Worm (Caenorhabditis elegans): ENCODE data around the gene srbc-6.

The srbc-6 gene

DNA sequence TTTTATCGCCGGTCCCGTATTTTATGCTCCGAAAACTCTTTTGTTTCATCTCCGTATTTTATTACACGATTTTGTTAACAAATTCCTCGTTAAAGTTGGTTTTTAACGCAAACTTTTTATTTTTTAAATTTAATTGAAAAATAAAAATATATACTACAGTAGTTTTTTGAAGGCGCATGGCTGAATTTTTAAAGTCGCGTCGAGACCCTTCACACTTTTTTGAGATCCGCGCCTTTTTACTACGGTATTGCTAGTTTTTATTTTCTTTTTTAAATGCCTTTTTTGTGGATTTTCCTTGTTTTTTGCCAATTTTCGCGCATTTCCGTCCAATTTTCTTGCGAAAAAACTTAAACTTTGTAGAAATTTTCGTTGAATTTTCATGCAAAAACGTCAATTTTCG is 34.5 kb downstream of the srbc-6 start:
- TF ChIP-seq bed-3 (GFP tag; optimal IDR thresholded peaks at IDR 0.05) (no peak), unc-39 (tag; optimal IDR thresholded peaks at IDR 0.05) (no peak), flh-1 (GFP tag; optimal IDR thresholded peaks at IDR 0.05) (no peak), ztf-11 (tag; optimal IDR thresholded peaks at IDR 0.05) (no peak), blmp-1 (tag; optimal IDR thresholded peaks at IDR 0.05) (no peak), nhr-2 (tag; optimal IDR thresholded peaks at IDR 0.05) (no peak), unc-120 (tag; optimal IDR thresholded peaks at IDR 0.05; ENCODE audit: poor library complexity, severe bottlenecking) (no peak), hlh-1 (tag; optimal IDR thresholded peaks at IDR 0.05) (no peak), nhr-237 (tag; optimal IDR thresholded peaks at IDR 0.05) (no peak), tbx-8 (GFP tag; optimal IDR thresholded peaks at IDR 0.05) (no peak), ceh-39 (tag; optimal IDR thresholded peaks at IDR 0.05) (no peak), elt-3 (tag; optimal IDR thresholded peaks at IDR 0.05) (no peak)

DNA sequence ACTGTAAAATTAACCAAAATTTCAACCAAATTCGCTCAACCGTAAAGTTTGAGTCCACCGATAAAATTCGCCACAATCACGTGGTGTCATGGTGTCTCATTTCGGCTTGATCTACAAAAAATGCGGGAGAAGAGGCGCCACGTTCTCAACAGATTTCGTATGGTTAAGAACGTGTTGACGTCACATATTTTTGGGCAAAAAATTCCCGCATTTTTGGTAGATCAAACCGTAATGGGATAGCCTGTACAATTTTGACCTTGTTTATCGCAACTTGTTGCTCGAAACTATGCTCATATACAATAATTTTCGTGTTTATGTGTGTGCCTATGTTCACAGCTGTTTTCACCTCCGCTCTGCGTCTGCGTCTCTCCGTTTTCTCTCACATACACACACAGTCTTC is 39.0 kb downstream of the srbc-6 start:
- TF ChIP-seq tbx-8 (GFP tag; optimal IDR thresholded peaks at IDR 0.05), result no peak
- TF ChIP-seq hlh-1 (tag; optimal IDR thresholded peaks at IDR 0.05), result peak; percentile 51
- TF ChIP-seq nhr-2 (tag; optimal IDR thresholded peaks at IDR 0.05), result no peak
- TF ChIP-seq mab-5 (tag; optimal IDR thresholded peaks at IDR 0.05), result no peak
- no peak for TF ChIP-seq M03D4.4 (tag; optimal IDR thresholded peaks at IDR 0.05)
- no peak for TF ChIP-seq ceh-43 (GFP tag; optimal IDR thresholded peaks at IDR 0.05)
- TF ChIP-seq snpc-4 (tag; optimal IDR thresholded peaks at IDR 0.05), result no peak

DNA sequence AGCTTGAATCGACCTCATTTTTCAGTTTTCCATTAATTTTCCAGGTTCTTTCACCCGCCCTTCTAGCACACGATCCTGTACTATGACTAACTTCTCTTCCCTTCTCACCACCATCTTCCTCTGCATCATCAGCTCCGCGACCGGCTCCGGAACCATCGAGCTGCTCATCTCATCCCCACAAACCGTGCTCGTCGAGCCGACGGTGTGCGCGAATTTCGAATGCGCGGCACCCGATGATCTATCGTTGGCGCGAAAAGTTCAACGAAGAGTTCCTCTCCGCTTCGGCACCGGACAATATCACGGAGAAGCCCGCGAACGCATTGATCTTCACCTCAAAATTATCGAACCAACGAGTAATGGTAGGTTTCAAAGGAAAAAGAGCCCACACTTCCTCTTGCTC is 40.2 kb downstream of the srbc-6 start, which contains the start of gene apx-1:
Gene apx-1, plus strand, starts transcription at position 50 of the 400 bp plus-strand sequence.
- TF ChIP-seq ham-2 (GFP tag; optimal IDR thresholded peaks at IDR 0.05), result no peak
- no peak for TF ChIP-seq pha-4 (tag; optimal IDR thresholded peaks at IDR 0.05)
- TF ChIP-seq bed-3 (GFP tag; optimal IDR thresholded peaks at IDR 0.05), result no peak
- no peak for TF ChIP-seq lin-13 (tag; optimal IDR thresholded peaks at IDR 0.05)
- no peak for TF ChIP-seq snpc-4 (tag; optimal IDR thresholded peaks at IDR 0.05)
- TF ChIP-seq unc-120 (tag; optimal IDR thresholded peaks at IDR 0.05; ENCODE audit: poor library complexity, severe bottlenecking), result no peak
- no peak for TF ChIP-seq nhr-76 (tag; optimal IDR thresholded peaks at IDR 0.05)
- TF ChIP-seq mls-2 (tag; optimal IDR thresholded peaks at IDR 0.05), result no peak

DNA sequence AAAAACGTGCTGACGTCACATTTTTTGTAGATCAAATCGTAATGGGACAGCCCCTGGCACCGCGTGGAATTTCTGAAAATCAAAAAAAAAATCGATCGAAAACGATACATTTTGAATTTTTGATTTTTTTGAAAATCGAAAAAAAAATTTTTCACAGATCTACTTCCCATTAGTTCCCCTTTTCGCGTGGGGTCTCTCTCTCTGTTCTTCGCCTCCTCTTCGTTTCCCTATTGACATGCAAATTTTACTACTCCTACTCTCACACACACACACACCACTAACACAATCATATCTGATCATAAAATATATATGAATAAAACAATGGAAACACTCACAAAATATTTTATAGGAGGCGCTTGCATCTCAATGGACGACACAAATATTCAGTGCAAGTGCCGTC is 48.7 kb downstream of the srbc-6 start:
- TF ChIP-seq bed-3 (GFP tag; optimal IDR thresholded peaks at IDR 0.05) (no peak), nhr-2 (tag; optimal IDR thresholded peaks at IDR 0.05) (no peak), ceh-39 (tag; optimal IDR thresholded peaks at IDR 0.05) (no peak), blmp-1 (tag; optimal IDR thresholded peaks at IDR 0.05) (no peak), flh-1 (GFP tag; optimal IDR thresholded peaks at IDR 0.05) (no peak), lin-32 (GFP tag; optimal IDR thresholded peaks at IDR 0.05) (no peak), pha-4 (tag; optimal IDR thresholded peaks at IDR 0.05) (no peak), drap-1 (GFP tag; optimal IDR thresholded peaks at IDR 0.05) (no peak), sptf-1 (tag; optimal IDR thresholded peaks at IDR 0.05) (no peak), ztf-11 (tag; optimal IDR thresholded peaks at IDR 0.05) (no peak), ceh-83 (GFP tag; optimal IDR thresholded peaks at IDR 0.05) (no peak), tbx-8 (GFP tag; optimal IDR thresholded peaks at IDR 0.05) (no peak)
